Worm (Caenorhabditis elegans): ENCODE results near the gene Y43E12A.3.

Gene Y43E12A.3

ce11 chrIV:11021512-11022268 is 34.0 kb downstream of the Y43E12A.3 start, which contains the start of gene mogs-1:
Gene mogs-1 (minus strand): TSS chrIV:11021928.
- no peak for TF ChIP-seq nhr-12 (tag; optimal IDR thresholded peaks at IDR 0.05)
- TF ChIP-seq elt-3 (tag; optimal IDR thresholded peaks at IDR 0.05): no peak
- no peak for TF ChIP-seq egl-27 (tag; optimal IDR thresholded peaks at IDR 0.05)
- TF ChIP-seq nhr-25 (tag; optimal IDR thresholded peaks at IDR 0.05): peak; percentile 44
- peak; percentile 57 for TF ChIP-seq crh-2 (tag; optimal IDR thresholded peaks at IDR 0.05)
- peak; percentile 67 for TF ChIP-seq sma-3 (GFP tag; optimal IDR thresholded peaks at IDR 0.05)
- TF ChIP-seq unc-62 (GFP tag; optimal IDR thresholded peaks at IDR 0.05): no peak
- peak; percentile 35 for TF ChIP-seq sma-9 (GFP tag; optimal IDR thresholded peaks at IDR 0.05)
- TF ChIP-seq sma-9 (tag; optimal IDR thresholded peaks at IDR 0.05): no peak
- TF ChIP-seq mdl-1 (tag; optimal IDR thresholded peaks at IDR 0.05): peak in 1 of 2 experiments; percentile 50
- TF ChIP-seq lsy-2 (tag; optimal IDR thresholded peaks at IDR 0.05): peak in 1 of 2 experiments; percentile 22
- peak; percentile 41 for TF ChIP-seq sem-4 (tag; optimal IDR thresholded peaks at IDR 0.05)
- peak; percentile 47 for TF ChIP-seq fos-1 (tag; optimal IDR thresholded peaks at IDR 0.05)
- TF ChIP-seq nhr-129 (tag; optimal IDR thresholded peaks at IDR 0.05): peak; percentile 23
- TF ChIP-seq nhr-21 (tag; optimal IDR thresholded peaks at IDR 0.05): peak; percentile 71
- peak; percentile 5 for TF ChIP-seq gmeb-1 (tag; optimal IDR thresholded peaks at IDR 0.05)

- TF ChIP-seq nhr-6 (tag; optimal IDR thresholded peaks at IDR 0.05): no peak
- TF ChIP-seq fos-1 (tag; optimal IDR thresholded peaks at IDR 0.05): no peak
- no peak for TF ChIP-seq nhr-23 (tag; optimal IDR thresholded peaks at IDR 0.05)
- TF ChIP-seq egl-27 (tag; optimal IDR thresholded peaks at IDR 0.05): no peak
- TF ChIP-seq snpc-4 (tag; optimal IDR thresholded peaks at IDR 0.05): no peak
- no peak for TF ChIP-seq mbf-1 (tag; optimal IDR thresholded peaks at IDR 0.05)
- TF ChIP-seq R02D3.7 (tag; optimal IDR thresholded peaks at IDR 0.05): no peak
- no peak for TF ChIP-seq sma-9 (GFP tag; optimal IDR thresholded peaks at IDR 0.05)
- no peak for TF ChIP-seq sma-9 (tag; optimal IDR thresholded peaks at IDR 0.05)
- no peak for TF ChIP-seq ztf-4 (tag; optimal IDR thresholded peaks at IDR 0.05)
- TF ChIP-seq elt-3 (tag; optimal IDR thresholded peaks at IDR 0.05): no peak
- TF ChIP-seq mdl-1 (tag; optimal IDR thresholded peaks at IDR 0.05): no peak
- no peak for TF ChIP-seq nhr-237 (tag; optimal IDR thresholded peaks at IDR 0.05)
- TF ChIP-seq blmp-1 (tag; optimal IDR thresholded peaks at IDR 0.05; ENCODE audit: insufficient read depth): no peak
- no peak for TF ChIP-seq F13H6.1 (tag; optimal IDR thresholded peaks at IDR 0.05)
- no peak for TF ChIP-seq dmd-4 (tag; optimal IDR thresholded peaks at IDR 0.05)
- TF ChIP-seq ceh-82 (tag; optimal IDR thresholded peaks at IDR 0.05): no peak
- no peak for TF ChIP-seq sma-3 (GFP tag; optimal IDR thresholded peaks at IDR 0.05)
- no peak for TF ChIP-seq ztf-1 (GFP tag; conservative IDR thresholded peaks at IDR 0.05)
- TF ChIP-seq ztf-11 (tag; optimal IDR thresholded peaks at IDR 0.05): no peak
Measured at ce11 chrIV:11022303-11022702, 34.6 kb downstream of the Y43E12A.3 start, which contains the start of gene alh-3. Gene alh-3 (plus strand): TSS chrIV:11022603.

ce11 chrIV:11025941-11026340 is 38.2 kb downstream of the Y43E12A.3 start:
- TF ChIP-seq Y55F3AM.14 (GFP tag; optimal IDR thresholded peaks at IDR 0.05) (peak; percentile 71), sma-9 (GFP tag; optimal IDR thresholded peaks at IDR 0.05) (peak; percentile 29), sma-9 (tag; optimal IDR thresholded peaks at IDR 0.05) (no peak), sem-4 (tag; optimal IDR thresholded peaks at IDR 0.05) (no peak), fos-1 (tag; optimal IDR thresholded peaks at IDR 0.05) (no peak), nhr-10 (tag; optimal IDR thresholded peaks at IDR 0.05) (no peak), nhr-12 (tag; optimal IDR thresholded peaks at IDR 0.05) (no peak), ama-1 (optimal IDR thresholded peaks at IDR 0.05) (no peak), ztf-1 (GFP tag; conservative IDR thresholded peaks at IDR 0.05) (0 out of 2 replicates have a peak, but pooled peaks have one; percentile 28), mab-5 (tag; optimal IDR thresholded peaks at IDR 0.05) (no peak), nhr-23 (tag; optimal IDR thresholded peaks at IDR 0.05) (no peak), zag-1 (tag; optimal IDR thresholded peaks at IDR 0.05) (peak; percentile 34)

ce11 chrIV:11026648-11027047 is 39.0 kb downstream of the Y43E12A.3 start:
- TF ChIP-seq elt-1 (tag; optimal IDR thresholded peaks at IDR 0.05) (no peak), peb-1 (tag; optimal IDR thresholded peaks at IDR 0.05) (no peak), fos-1 (tag; optimal IDR thresholded peaks at IDR 0.05) (no peak), dmd-4 (tag; optimal IDR thresholded peaks at IDR 0.05) (no peak), nhr-25 (tag; optimal IDR thresholded peaks at IDR 0.05) (no peak), elt-3 (tag; optimal IDR thresholded peaks at IDR 0.05) (no peak), R02D3.7 (tag; optimal IDR thresholded peaks at IDR 0.05) (no peak), alr-1 (tag; optimal IDR thresholded peaks at IDR 0.05) (no peak), nhr-23 (tag; optimal IDR thresholded peaks at IDR 0.05) (no peak), C34F6.9 (tag; optimal IDR thresholded peaks at IDR 0.05) (peak; percentile 63), lin-13 (GFP tag; optimal IDR thresholded peaks at IDR 0.05) (no peak), nhr-129 (tag; optimal IDR thresholded peaks at IDR 0.05) (peak; percentile 46), crh-2 (tag; optimal IDR thresholded peaks at IDR 0.05) (peak; percentile 22), nhr-11 (tag; optimal IDR thresholded peaks at IDR 0.05) (no peak), nhr-77 (tag; optimal IDR thresholded peaks at IDR 0.05) (no peak), lin-39 (tag; optimal IDR thresholded peaks at IDR 0.05) (no peak), ztf-4 (tag; optimal IDR thresholded peaks at IDR 0.05) (peak; percentile 48), zag-1 (tag; optimal IDR thresholded peaks at IDR 0.05) (no peak), sma-3 (GFP tag; optimal IDR thresholded peaks at IDR 0.05) (no peak), F13H6.1 (tag; optimal IDR thresholded peaks at IDR 0.05) (no peak), mab-5 (tag; optimal IDR thresholded peaks at IDR 0.05) (no peak), sma-9 (GFP tag; optimal IDR thresholded peaks at IDR 0.05) (peak; percentile 27), sma-9 (tag; optimal IDR thresholded peaks at IDR 0.05) (no peak), nhr-237 (tag; optimal IDR thresholded peaks at IDR 0.05) (no peak), nhr-10 (tag; optimal IDR thresholded peaks at IDR 0.05) (no peak), unc-62 (GFP tag; optimal IDR thresholded peaks at IDR 0.05) (no peak), mdl-1 (tag; optimal IDR thresholded peaks at IDR 0.05) (no peak), ztf-1 (GFP tag; conservative IDR thresholded peaks at IDR 0.05) (no peak), sem-4 (tag; optimal IDR thresholded peaks at IDR 0.05) (no peak), lsy-2 (tag; optimal IDR thresholded peaks at IDR 0.05) (peak in 1 of 2 experiments; percentile 58)
